Fruit fly (Drosophila melanogaster) whole organism, embryonic: Measurements from ENCODE around the gene Fur2.
A peak's percentile ranks its signal among the peaks of the same experiment; 100 is the strongest.

Experiments used
- ATbp ChIP-seq: fragments of 200-800 bp; sonication (Bioruptor generic); optimal IDR thresholded peaks from 2 replicates; lab custom pipeline; 2017; ENCODE audit warnings: missing biosample characterization, mild to moderate bottlenecking, missing genetic modification characterization, missing genetic modification reagents
- Adf1 ChIP-seq: fragments of 200-800 bp; sonication (Bioruptor generic); IDR thresholded peaks from 2 replicates; pipeline ENCODE4 v1.3.6; 2022; ENCODE audit warnings: missing biosample characterization, missing genetic modification characterization
- CG10431 ChIP-seq: fragments of 200-800 bp; sonication (Bioruptor generic); optimal IDR thresholded peaks from 3 replicates; lab custom pipeline; 2018; ENCODE audit warnings: missing biosample characterization, mild to moderate bottlenecking, missing genetic modification characterization
- CG11456 ChIP-seq: fragments of 200-800 bp; sonication (Bioruptor generic); IDR thresholded peaks from 3 replicates; pipeline ENCODE4 v1.3.6; 2022; ENCODE audit warnings: missing biosample characterization, missing genetic modification characterization
- CG12071 ChIP-seq: fragments of 200-800 bp; sonication (Bioruptor generic); optimal IDR thresholded peaks from 3 replicates; lab custom pipeline; 2018; ENCODE audit warnings: missing biosample characterization, mild to moderate bottlenecking, missing genetic modification characterization
- CG12155 ChIP-seq: fragments of 200-800 bp; sonication (Bioruptor generic); optimal IDR thresholded peaks from 3 replicates; lab custom pipeline; 2016; ENCODE audit warnings: missing biosample characterization, missing genetic modification characterization
- CG13775 ChIP-seq: fragments of 200-800 bp; sonication (Bioruptor generic); optimal IDR thresholded peaks from 3 replicates; lab custom pipeline; 2017; ENCODE audit warnings: missing biosample characterization, mild to moderate bottlenecking, missing genetic modification characterization
- CG15269 ChIP-seq: fragments of 200-800 bp; sonication (Bioruptor generic); optimal IDR thresholded peaks from 2 replicates; lab custom pipeline; 2018; ENCODE audit warnings: missing biosample characterization, mild to moderate bottlenecking, missing genetic modification characterization, moderate library complexity
- CG17568 ChIP-seq: fragments of 200-800 bp; sonication (Bioruptor generic); optimal IDR thresholded peaks from 2 replicates; lab custom pipeline; 2018; ENCODE audit warnings: missing biosample characterization, mild to moderate bottlenecking, missing genetic modification characterization, moderate library complexity
- CG18262 ChIP-seq: fragments of 200-800 bp; optimal IDR thresholded peaks from 3 replicates; lab custom pipeline; 2019; ENCODE audit warnings: missing biosample characterization, mild to moderate bottlenecking, missing genetic modification characterization, moderate library complexity
- CG18619 ChIP-seq: fragments of 200-800 bp; sonication (Bioruptor generic); optimal IDR thresholded peaks from 3 replicates; lab custom pipeline; 2017; ENCODE audit warnings: missing biosample characterization, mild to moderate bottlenecking, missing genetic modification characterization
- CG2120 ChIP-seq: fragments of 200-800 bp; sonication (Bioruptor generic); optimal IDR thresholded peaks from 3 replicates; lab custom pipeline; 2016; ENCODE audit warnings: missing biosample characterization, missing genetic modification characterization
- CG2712 ChIP-seq: fragments of 200-800 bp; optimal IDR thresholded peaks from 3 replicates; lab custom pipeline; 2019; ENCODE audit warnings: missing biosample characterization, mild to moderate bottlenecking, missing genetic modification characterization, moderate library complexity
- CG31224 ChIP-seq: fragments of 200-800 bp; sonication (Bioruptor generic); IDR thresholded peaks from 2 replicates; pipeline ENCODE4 v1.3.6; 2022; ENCODE audit warnings: missing biosample characterization, missing genetic modification characterization
- CG3407 ChIP-seq: fragments of 200-800 bp; sonication (Bioruptor generic); optimal IDR thresholded peaks from 2 replicates; lab custom pipeline; 2018; ENCODE audit warnings: missing biosample characterization, mild to moderate bottlenecking, missing genetic modification characterization
- CG3838 ChIP-seq: fragments of 200-800 bp; sonication (Bioruptor generic); optimal IDR thresholded peaks from 3 replicates; lab custom pipeline; 2016; ENCODE audit warnings: missing biosample characterization, missing genetic modification characterization
- CG4404 ChIP-seq: fragments of 200-800 bp; sonication (Bioruptor generic); IDR thresholded peaks from 2 replicates; pipeline ENCODE4 v1.3.6; 2022; ENCODE audit warnings: missing biosample characterization, missing genetic modification characterization
- CG6654 ChIP-seq: fragments of 200-800 bp; sonication (Bioruptor generic); optimal IDR thresholded peaks from 2 replicates; lab custom pipeline; 2017; ENCODE audit warnings: missing biosample characterization, mild to moderate bottlenecking, missing genetic modification characterization
- CG8290 ChIP-seq, 3 experiments: fragments of 200-800 bp; sonication (Bioruptor generic); optimal IDR thresholded peaks; 2 replicates each; lab custom pipeline; 2016 to 2019; ENCODE audit warnings: missing biosample characterization in 3 of 3, missing genetic modification characterization in 3 of 3, mild to moderate bottlenecking in 2 of 3, moderate library complexity in 1 of 3
- CG9727 ChIP-seq: fragments of 200-800 bp; sonication (Bioruptor generic); optimal IDR thresholded peaks from 3 replicates; lab custom pipeline; 2017; ENCODE audit warnings: missing biosample characterization, mild to moderate bottlenecking, missing genetic modification characterization
- D ChIP-seq, 2 experiments: fragments of 200-800 bp in 1 of 2; fragments of >200 bp in 1 of 2; sonication (Bioruptor generic) in 1 of 2; optimal IDR thresholded peaks; 2 replicates in 1 of 2; 3 replicates in 1 of 2; lab custom pipeline; 2017; ENCODE audit warnings: mild to moderate bottlenecking in 1 of 2, missing biosample characterization in 1 of 2, missing genetic modification characterization in 1 of 2, missing genetic modification reagents in 1 of 2
- Doc3 ChIP-seq: fragments of 200-800 bp; sonication (Bioruptor generic); IDR thresholded peaks from 3 replicates; pipeline ENCODE4 v1.3.6; 2022; ENCODE audit warnings: missing biosample characterization, missing genetic modification characterization; ENCODE audit not compliant: partially characterized antibody
- E2f1 ChIP-seq: fragments of 200-800 bp; sonication (Bioruptor generic); IDR thresholded peaks from 2 replicates; pipeline ENCODE4 v1.3.6; 2022; ENCODE audit warnings: missing biosample characterization, missing genetic modification characterization
- Eip74EF ChIP-seq, 2 experiments: fragments of 200-800 bp in 1 of 2; fragments of >200 bp in 1 of 2; sonication (Bioruptor generic) in 1 of 2; optimal IDR thresholded peaks; 2 replicates each; lab custom pipeline; 2017 to 2019; ENCODE audit warnings: missing biosample characterization in 2 of 2, missing genetic modification characterization in 2 of 2, mild to moderate bottlenecking in 1 of 2, moderate library complexity in 1 of 2
- HLH3B ChIP-seq: fragments of 200-800 bp; sonication (Bioruptor generic); IDR thresholded peaks from 2 replicates; pipeline ENCODE4 v1.3.6; 2022; ENCODE audit warnings: missing biosample characterization, missing genetic modification characterization
- NK7.1 ChIP-seq: fragments of 200-800 bp; sonication (Bioruptor generic); optimal IDR thresholded peaks from 3 replicates; lab custom pipeline; 2016; ENCODE audit warnings: missing biosample characterization, missing genetic modification characterization
- NfI ChIP-seq: fragments of 200-800 bp; sonication (Bioruptor generic); optimal IDR thresholded peaks from 3 replicates; lab custom pipeline; 2018; ENCODE audit warnings: missing biosample characterization, mild to moderate bottlenecking, missing genetic modification characterization, moderate library complexity
- Oli ChIP-seq: fragments of 200-800 bp; sonication (Bioruptor generic); optimal IDR thresholded peaks from 2 replicates; lab custom pipeline; 2018; ENCODE audit warnings: missing biosample characterization, mild to moderate bottlenecking, missing genetic modification characterization, moderate library complexity
- Ptx1 ChIP-seq: fragments of 200-800 bp; sonication (Bioruptor generic); IDR thresholded peaks from 2 replicates; pipeline ENCODE4 v1.3.6; 2022; ENCODE audit warnings: missing biosample characterization, missing genetic modification characterization
- dmrt11E ChIP-seq: fragments of 200-800 bp; sonication (Bioruptor generic); optimal IDR thresholded peaks from 3 replicates; lab custom pipeline; 2018; ENCODE audit warnings: missing biosample characterization, mild to moderate bottlenecking, missing genetic modification characterization, moderate library complexity
- ems ChIP-seq: fragments of 200-800 bp; sonication (Bioruptor generic); optimal IDR thresholded peaks from 3 replicates; lab custom pipeline; 2016; ENCODE audit warnings: missing biosample characterization, missing genetic modification characterization
- esg ChIP-seq: fragments of 200-800 bp; sonication (Bioruptor generic); conservative IDR thresholded peaks from 2 replicates; pipeline ENCODE4 v1.3.6; 2022; ENCODE audit warnings: missing biosample characterization, missing genetic modification characterization
- exex ChIP-seq: fragments of 200-800 bp; sonication (Bioruptor generic); optimal IDR thresholded peaks from 4 replicates; lab custom pipeline; 2018; ENCODE audit warnings: missing biosample characterization, mild to moderate bottlenecking, missing genetic modification characterization, moderate library complexity
- fd96Cb ChIP-seq: fragments of 200-800 bp; sonication (Bioruptor generic); optimal IDR thresholded peaks from 2 replicates; lab custom pipeline; 2018; ENCODE audit warnings: missing biosample characterization, mild to moderate bottlenecking, missing genetic modification characterization, moderate library complexity
- fu2 ChIP-seq: fragments of 200-800 bp; sonication (Bioruptor generic); optimal IDR thresholded peaks from 2 replicates; lab custom pipeline; 2016; ENCODE audit warnings: missing biosample characterization, missing genetic modification characterization
- gem ChIP-seq: fragments of 200-800 bp; sonication (Bioruptor generic); optimal IDR thresholded peaks from 2 replicates; lab custom pipeline; 2019; ENCODE audit warnings: missing biosample characterization, mild to moderate bottlenecking, missing genetic modification characterization, moderate library complexity
- h ChIP-seq: fragments of >200 bp; optimal IDR thresholded peaks from 2 replicates; lab custom pipeline; 2017
- ind ChIP-seq: fragments of 200-800 bp; sonication (Bioruptor generic); optimal IDR thresholded peaks from 3 replicates; lab custom pipeline; 2016; ENCODE audit warnings: missing biosample characterization, missing genetic modification characterization
- insv ChIP-seq, 2 experiments: fragments of 200-800 bp; sonication (Bioruptor generic); optimal IDR thresholded peaks; 3 replicates each; lab custom pipeline; 2016 to 2018; ENCODE audit warnings: missing biosample characterization in 2 of 2, missing genetic modification characterization in 2 of 2
- pros ChIP-seq: fragments of 200-800 bp; sonication (Bioruptor generic); optimal IDR thresholded peaks from 3 replicates; lab custom pipeline; 2019; ENCODE audit warnings: missing biosample characterization, mild to moderate bottlenecking, missing genetic modification characterization, moderate library complexity
- salm ChIP-seq: fragments of 200-800 bp; sonication (Bioruptor generic); optimal IDR thresholded peaks from 2 replicates; lab custom pipeline; 2018; ENCODE audit warnings: missing biosample characterization, mild to moderate bottlenecking, missing genetic modification characterization
- scrt ChIP-seq: fragments of 200-800 bp; sonication (Bioruptor generic); optimal IDR thresholded peaks from 2 replicates; lab custom pipeline; 2018; ENCODE audit warnings: missing biosample characterization, mild to moderate bottlenecking, missing genetic modification characterization, moderate library complexity
- sens ChIP-seq: fragments of 200-800 bp; sonication (Bioruptor generic); peaks from one replicate; lab custom pipeline; 2016; ENCODE audit warnings: missing biosample characterization, missing genetic modification characterization
- sima ChIP-seq: fragments of 200-800 bp; sonication (Bioruptor generic); optimal IDR thresholded peaks from 2 replicates; lab custom pipeline; 2016; ENCODE audit warnings: missing biosample characterization, missing genetic modification characterization
- stc ChIP-seq: fragments of 200-800 bp; sonication (Bioruptor generic); IDR thresholded peaks from 2 replicates; pipeline ENCODE4 v1.3.6; 2022; ENCODE audit warnings: missing biosample characterization, missing genetic modification characterization
- tgo ChIP-seq: fragments of 200-800 bp; sonication (Bioruptor generic); IDR thresholded peaks from 3 replicates; pipeline ENCODE4 v1.3.6; 2022; ENCODE audit warnings: missing biosample characterization, missing genetic modification characterization
- twi ChIP-seq: fragments of 200-800 bp; optimal IDR thresholded peaks from 2 replicates; lab custom pipeline; 2019; ENCODE audit warnings: missing biosample characterization, mild to moderate bottlenecking, missing genetic modification characterization, moderate library complexity
- yki ChIP-seq: fragments of >200 bp; optimal IDR thresholded peaks from 3 replicates; lab custom pipeline; 2018

The Fur2 gene

dm6 chrX:16384843-16385726 is 12.2 kb downstream of the Fur2 start, which contains the start of the genes CG9992 and CG4239 (continued):
- TF ChIP-seq esg, result peak; percentile 28; the same call in 1 of the 2 replicates
- peak; percentile 58 for TF ChIP-seq twi (tag; lab: Kevin White, UChicago)
- no peak for TF ChIP-seq sima (GFP tag; lab: Kevin White, UChicago)
- TF ChIP-seq Ptx1 (GFP tag; lab: Robert Waterston, UW), result peak; percentile 64
- peak; percentile 26 for TF ChIP-seq CG9727 (GFP tag; lab: Kevin White, UChicago)
- peak; percentile 46; the same call in 1 of the 2 replicates for TF ChIP-seq E2f1 (GFP tag; lab: Robert Waterston, UW)
- TF ChIP-seq CG18619 (GFP tag; lab: Kevin White, UChicago), result peak; percentile 46
- no peak for TF ChIP-seq scrt (GFP tag; lab: Kevin White, UChicago)
- TF ChIP-seq CG4404, result peak; percentile 70
- TF ChIP-seq yki (lab: Kevin White, UChicago), result no peak
- peak; percentile 74 for TF ChIP-seq CG8290 (GFP tag; optimal IDR thresholded peaks at IDR 0.05; lab: Kevin White, UChicago)
- TF ChIP-seq CG8290 (tag; optimal IDR thresholded peaks at IDR 0.05; lab: Kevin White, UChicago), result peak; percentile 18 to 61
- TF ChIP-seq fu2 (GFP tag; lab: Kevin White, UChicago), result peak; percentile 23
- no peak for TF ChIP-seq insv (GFP tag; optimal IDR thresholded peaks at IDR 0.05; lab: Kevin White, UChicago)
- peak; percentile 36 for TF ChIP-seq CG18262 (tag; lab: Kevin White, UChicago)
- no peak for TF ChIP-seq ems
- TF ChIP-seq HLH3B, result peak; percentile 53; the same call in 1 of the 2 replicates
- TF ChIP-seq CG12071 (GFP tag; lab: Kevin White, UChicago), result peak; percentile 34
- peak; percentile 74 for TF ChIP-seq CG2712 (tag; lab: Kevin White, UChicago)
- TF ChIP-seq CG6654 (GFP tag; lab: Kevin White, UChicago), result peak; percentile 3
- TF ChIP-seq tgo, result peak; percentile 45; the same call in 1 of the 3 replicates
- peak; percentile 70; the same call in 1 of the 3 replicates for TF ChIP-seq CG11456
- TF ChIP-seq NfI (GFP tag; lab: Kevin White, UChicago), result peak; percentile 56
- TF ChIP-seq Adf1 (GFP tag; lab: Robert Waterston, UW), result no peak
- TF ChIP-seq NK7.1, result no peak
- TF ChIP-seq CG13775 (GFP tag; lab: Kevin White, UChicago), result peak; percentile 67
- TF ChIP-seq CG17568, result peak; percentile 20
- TF ChIP-seq CG31224 (GFP tag; lab: Robert Waterston, UW), result peak; percentile 44; the same call in 1 of the 2 replicates
- TF ChIP-seq Doc3 (GFP tag; lab: Robert Waterston, UW), result peak; percentile 29; the same call in 1 of the 3 replicates
- no peak for TF ChIP-seq D (optimal IDR thresholded peaks at IDR 0.05; lab: Kevin White, UChicago)
- peak; percentile 52 for TF ChIP-seq D (GFP tag; optimal IDR thresholded peaks at IDR 0.05; lab: Kevin White, UChicago)
- TF ChIP-seq sens (GFP tag; lab: Kevin White, UChicago), result peak; percentile 68
- peak; percentile 69 for TF ChIP-seq CG15269 (tag; lab: Kevin White, UChicago)
- peak; percentile 61 for TF ChIP-seq fd96Cb (tag; lab: Kevin White, UChicago)
- TF ChIP-seq Eip74EF (GFP tag; optimal IDR thresholded peaks at IDR 0.05; lab: Kevin White, UChicago), result peak in 1 of 2 experiments; percentile 66
- TF ChIP-seq Oli (tag; lab: Kevin White, UChicago), result peak; percentile 67
- TF ChIP-seq dmrt11E (tag; lab: Kevin White, UChicago), result peak; percentile 61
- TF ChIP-seq CG3407, result no peak
- peak; percentile 59 for TF ChIP-seq CG12155
- peak; percentile 66 for TF ChIP-seq CG2120 (GFP tag; lab: Kevin White, UChicago)
- TF ChIP-seq CG10431 (GFP tag; lab: Kevin White, UChicago), result peak; percentile 93
- no peak for TF ChIP-seq pros (GFP tag; lab: Kevin White, UChicago)
- peak; percentile 79 for TF ChIP-seq gem (tag; lab: Kevin White, UChicago)
- TF ChIP-seq ATbp (GFP tag; lab: Kevin White, UChicago), result peak; percentile 29
- TF ChIP-seq CG3838, result no peak
- peak; percentile 1 for TF ChIP-seq exex (tag; lab: Kevin White, UChicago)
- TF ChIP-seq h (lab: Kevin White, UChicago), result no peak
- TF ChIP-seq stc (GFP tag; lab: Robert Waterston, UW), result no peak
- no peak for TF ChIP-seq salm (tag; lab: Kevin White, UChicago)
- peak; percentile 76 for TF ChIP-seq ind (GFP tag; lab: Kevin White, UChicago)
